Worm (Caenorhabditis elegans) whole organism, L4/young adult: ENCODE results near the gene K07H8.7.

Experiments
- dao-5 ChIP-seq: sonication (generic microtip); optimal IDR thresholded peaks from 2 replicates; lab custom pipeline; 2016; ENCODE audit warnings: missing genotype, missing genetic modification characterization, moderate library complexity, missing compliant biosample characterization
- him-1 ChIP-seq: sonication (generic microtip); optimal IDR thresholded peaks from 2 replicates; lab custom pipeline; 2016; ENCODE audit warnings: missing genotype, missing genetic modification reagents, missing genetic modification characterization, missing compliant biosample characterization

DNA sequence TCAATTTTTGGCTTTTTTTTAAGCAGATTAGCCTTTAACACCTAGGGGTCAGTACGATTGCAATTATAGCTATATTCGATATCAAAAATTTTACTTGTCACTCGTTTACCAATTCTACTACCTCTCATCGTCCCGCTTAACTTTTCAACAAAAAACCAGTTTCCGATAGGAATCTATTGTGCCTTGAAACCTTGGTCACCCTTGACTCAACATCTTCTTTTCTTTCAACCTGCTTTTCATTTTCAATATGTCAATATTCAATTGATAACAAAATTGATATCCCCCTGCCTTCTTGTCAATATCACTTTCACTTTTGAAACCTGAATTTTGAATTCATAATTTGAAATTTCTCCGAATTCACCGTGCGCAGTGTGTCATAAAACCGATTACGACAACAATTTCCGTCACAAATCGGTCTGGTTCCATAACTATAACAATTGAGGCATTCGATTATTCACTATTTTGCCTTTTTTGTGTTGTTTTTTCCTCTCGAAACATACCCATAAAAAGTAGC is 42.9 kb upstream of the K07H8.7 start:
- TF ChIP-seq dao-5 (tag; lab: Kevin White, UChicago) (no peak), him-1 (no peak)
